Worm (Caenorhabditis elegans) whole organism, late embryonic: ENCODE results near the gene B0524.6.

Experiments used
- C08G9.2 ChIP-seq: sonication (generic microtip); optimal IDR thresholded peaks from 2 replicates; lab custom pipeline; 2016; ENCODE audit warnings: mild to moderate bottlenecking, missing genetic modification characterization, moderate library complexity, missing compliant biosample characterization
- K09A11.1 ChIP-seq: sonication (generic microtip); optimal IDR thresholded peaks from 2 replicates; lab custom pipeline; 2017; ENCODE audit warnings: antibody characterized with exemption, mild to moderate bottlenecking, missing genetic modification characterization, missing compliant biosample characterization; ENCODE audit not compliant: insufficient read depth
- T23F11.4 ChIP-seq: fragments of 200-800 bp; sonication (Bioruptor generic); optimal IDR thresholded peaks from 2 replicates; lab custom pipeline; 2018; ENCODE audit warnings: mild to moderate bottlenecking, missing genetic modification characterization, missing compliant biosample characterization
- ahr-1 ChIP-seq: sonication (generic microtip); optimal IDR thresholded peaks from 2 replicates; lab custom pipeline; 2016; ENCODE audit warnings: missing genetic modification characterization, missing compliant biosample characterization
- ama-1 ChIP-seq: fragments of 150-350 bp; optimal IDR thresholded peaks from 2 replicates; lab custom pipeline; 2014
- ceh-14 ChIP-seq: sonication (generic microtip); optimal IDR thresholded peaks from 2 replicates; lab custom pipeline; 2016; ENCODE audit warnings: missing genotype, missing genetic modification characterization, missing compliant biosample characterization
- ceh-18 ChIP-seq: sonication (generic microtip); optimal IDR thresholded peaks from 2 replicates; lab custom pipeline; 2016; ENCODE audit warnings: missing genetic modification characterization, missing compliant biosample characterization
- ceh-19 ChIP-seq: fragments of 200-800 bp; sonication (Bioruptor generic); optimal IDR thresholded peaks from 2 replicates; lab custom pipeline; 2018; ENCODE audit warnings: mild to moderate bottlenecking, missing genetic modification characterization, missing compliant biosample characterization
- ceh-24 ChIP-seq: sonication (generic microtip); optimal IDR thresholded peaks from 2 replicates; lab custom pipeline; 2016; ENCODE audit warnings: mild to moderate bottlenecking, missing genetic modification characterization, missing compliant biosample characterization
- ceh-30 ChIP-seq: fragments of 150-350 bp; optimal IDR thresholded peaks from 2 replicates; lab custom pipeline; 2014; ENCODE audit warnings: missing biosample characterization, missing genetic modification characterization
- ceh-31 ChIP-seq: sonication (generic microtip); optimal IDR thresholded peaks from 2 replicates; lab custom pipeline; 2016; ENCODE audit warnings: missing genetic modification characterization, missing compliant biosample characterization
- ceh-34 ChIP-seq: sonication (generic microtip); optimal IDR thresholded peaks from 2 replicates; lab custom pipeline; 2016; ENCODE audit warnings: mild to moderate bottlenecking, missing genetic modification characterization, missing compliant biosample characterization
- ceh-45 ChIP-seq: fragments of 200-800 bp; sonication (Bioruptor generic); IDR thresholded peaks from 2 replicates; pipeline ENCODE4 v1.3.6; 2022; ENCODE audit warnings: missing genetic modification reagents, missing genetic modification characterization, missing compliant biosample characterization
- ceh-48 ChIP-seq: sonication (generic microtip); optimal IDR thresholded peaks from 2 replicates; lab custom pipeline; 2016; ENCODE audit warnings: missing genetic modification characterization, inconsistent platforms, missing compliant biosample characterization
- ceh-6 ChIP-seq: fragments of 200-800 bp; sonication (Bioruptor generic); optimal IDR thresholded peaks from 2 replicates; lab custom pipeline; 2018; ENCODE audit warnings: mild to moderate bottlenecking, missing genetic modification characterization, missing compliant biosample characterization
- che-1 ChIP-seq: sonication (generic microtip); optimal IDR thresholded peaks from 2 replicates; lab custom pipeline; 2016; ENCODE audit warnings: mild to moderate bottlenecking, missing genetic modification characterization, missing compliant biosample characterization
- dmd-4 ChIP-seq: sonication (generic microtip); optimal IDR thresholded peaks from 2 replicates; lab custom pipeline; 2016; ENCODE audit warnings: borderline replicate concordance, missing genetic modification characterization, missing compliant biosample characterization
- dve-1 ChIP-seq: sonication (generic microtip); optimal IDR thresholded peaks from 2 replicates; lab custom pipeline; 2017; ENCODE audit warnings: antibody characterized with exemption, mild to moderate bottlenecking, missing genetic modification characterization, missing compliant biosample characterization
- elt-2 ChIP-seq: sonication (generic microtip); optimal IDR thresholded peaks from 2 replicates; lab custom pipeline; 2016; ENCODE audit warnings: missing genetic modification reagents, missing genetic modification characterization, missing compliant biosample characterization
- ets-4 ChIP-seq: sonication (generic microtip); optimal IDR thresholded peaks from 2 replicates; lab custom pipeline; 2016; ENCODE audit warnings: missing genetic modification characterization, missing compliant biosample characterization
- fkh-10 ChIP-seq: fragments of 150-350 bp; optimal IDR thresholded peaks from 2 replicates; lab custom pipeline; 2014; ENCODE audit warnings: missing biosample characterization, missing genetic modification reagents, missing genetic modification characterization
- fkh-6 ChIP-seq: sonication (generic microtip); optimal IDR thresholded peaks from 2 replicates; lab custom pipeline; 2016; ENCODE audit warnings: missing genetic modification characterization, missing compliant biosample characterization
- hlh-15 ChIP-seq: sonication (generic microtip); optimal IDR thresholded peaks from 2 replicates; lab custom pipeline; 2016; ENCODE audit warnings: missing genetic modification characterization, missing compliant biosample characterization
- hlh-30 ChIP-seq: sonication (generic microtip); optimal IDR thresholded peaks from 2 replicates; lab custom pipeline; 2017; ENCODE audit warnings: antibody characterized with exemption, missing genetic modification characterization, missing compliant biosample characterization; ENCODE audit not compliant: insufficient read depth
- hlh-6 ChIP-seq: sonication (generic microtip); optimal IDR thresholded peaks from 2 replicates; lab custom pipeline; 2016; ENCODE audit warnings: missing genotype, missing genetic modification characterization, missing compliant biosample characterization
- lin-11 ChIP-seq: fragments of 200-800 bp; sonication (Bioruptor generic); optimal IDR thresholded peaks from 2 replicates; lab custom pipeline; 2018; ENCODE audit warnings: mild to moderate bottlenecking, missing genetic modification characterization, missing compliant biosample characterization
- madf-2 ChIP-seq: sonication (generic microtip); optimal IDR thresholded peaks from 2 replicates; lab custom pipeline; 2017; ENCODE audit warnings: missing genetic modification characterization, missing compliant biosample characterization
- mec-3 ChIP-seq: sonication (generic microtip); optimal IDR thresholded peaks from 2 replicates; lab custom pipeline; 2016; ENCODE audit warnings: borderline replicate concordance, missing genetic modification characterization, missing compliant biosample characterization
- nfya-1 ChIP-seq: sonication (generic microtip); optimal IDR thresholded peaks from 2 replicates; lab custom pipeline; 2017; ENCODE audit warnings: missing genetic modification characterization, mild to moderate bottlenecking, missing compliant biosample characterization, antibody characterized with exemption, moderate library complexity
- nhr-11 ChIP-seq: fragments of 150-350 bp; optimal IDR thresholded peaks from 2 replicates; lab custom pipeline; 2014; ENCODE audit warnings: missing biosample characterization, missing genetic modification characterization
- nhr-232 ChIP-seq: sonication (generic microtip); optimal IDR thresholded peaks from 2 replicates; lab custom pipeline; 2016; ENCODE audit warnings: missing genetic modification characterization, missing compliant biosample characterization
- npax-4 ChIP-seq: sonication (generic microtip); optimal IDR thresholded peaks from 2 replicates; lab custom pipeline; 2016; ENCODE audit warnings: missing genetic modification characterization, missing compliant biosample characterization
- pag-3 ChIP-seq: sonication (generic microtip); optimal IDR thresholded peaks from 2 replicates; lab custom pipeline; 2016; ENCODE audit warnings: missing compliant biosample characterization, missing genetic modification characterization, borderline replicate concordance
- pat-9 ChIP-seq: fragments of 200-800 bp; sonication (Bioruptor generic); optimal IDR thresholded peaks from 2 replicates; lab custom pipeline; 2018; ENCODE audit warnings: mild to moderate bottlenecking, missing genetic modification characterization, moderate library complexity, missing compliant biosample characterization
- pax-1 ChIP-seq: fragments of 150-350 bp; optimal IDR thresholded peaks from 2 replicates; lab custom pipeline; 2014; ENCODE audit warnings: missing biosample characterization, missing genetic modification characterization
- pha-2 ChIP-seq: sonication (generic microtip); optimal IDR thresholded peaks from 2 replicates; lab custom pipeline; 2017; ENCODE audit warnings: mild to moderate bottlenecking, missing genetic modification characterization, missing compliant biosample characterization
- pqm-1 ChIP-seq: sonication (generic microtip); optimal IDR thresholded peaks from 2 replicates; lab custom pipeline; 2016; ENCODE audit warnings: missing genetic modification characterization, missing compliant biosample characterization
- pros-1 ChIP-seq: fragments of 150-350 bp; optimal IDR thresholded peaks from 2 replicates; lab custom pipeline; 2014; ENCODE audit warnings: missing biosample characterization, missing genetic modification reagents, missing genetic modification characterization
- ref-2 ChIP-seq: sonication (generic microtip); optimal IDR thresholded peaks from 2 replicates; lab custom pipeline; 2016; ENCODE audit warnings: missing genetic modification characterization, missing compliant biosample characterization
- sox-2 ChIP-seq: fragments of 200-800 bp; sonication (Bioruptor generic); IDR thresholded peaks from 2 replicates; pipeline ENCODE4 v1.3.6; 2022; ENCODE audit warnings: missing genetic modification reagents, missing genetic modification characterization, missing compliant biosample characterization
- sox-4 ChIP-seq: sonication (generic microtip); optimal IDR thresholded peaks from 2 replicates; lab custom pipeline; 2017; ENCODE audit warnings: mild to moderate bottlenecking, missing genetic modification characterization, inconsistent platforms, missing compliant biosample characterization
- syd-9 ChIP-seq: sonication (generic microtip); optimal IDR thresholded peaks from 2 replicates; lab custom pipeline; 2016; ENCODE audit warnings: mild to moderate bottlenecking, missing genetic modification characterization, moderate library complexity, missing compliant biosample characterization
- tbx-2 ChIP-seq: sonication (generic microtip); optimal IDR thresholded peaks from 2 replicates; lab custom pipeline; 2016; ENCODE audit warnings: missing genetic modification characterization, missing compliant biosample characterization
- ttx-3 ChIP-seq: sonication (generic microtip); optimal IDR thresholded peaks from 2 replicates; lab custom pipeline; 2016; ENCODE audit warnings: missing genetic modification reagents, missing genetic modification characterization, missing compliant biosample characterization
- unc-3 ChIP-seq, 2 experiments: fragments of 200-800 bp in 1 of 2; sonication (Bioruptor generic) in 1 of 2; sonication (generic microtip) in 1 of 2; conservative IDR thresholded peaks in 1 of 2; optimal IDR thresholded peaks in 1 of 2; 2 replicates each; pipeline versions ENCODE4 v1.3.6 to Lab custom; 2016 to 2022; ENCODE audit warnings: missing compliant biosample characterization in 2 of 2, missing genetic modification characterization in 2 of 2, missing genetic modification reagents in 1 of 2
- unc-42 ChIP-seq: sonication (generic microtip); optimal IDR thresholded peaks from 2 replicates; lab custom pipeline; 2016; ENCODE audit warnings: missing genotype, missing genetic modification characterization, missing compliant biosample characterization
- ztf-16 ChIP-seq: sonication (generic microtip); optimal IDR thresholded peaks from 2 replicates; lab custom pipeline; 2017; ENCODE audit warnings: missing genetic modification characterization, missing compliant biosample characterization

B0524.6 gene

DNA sequence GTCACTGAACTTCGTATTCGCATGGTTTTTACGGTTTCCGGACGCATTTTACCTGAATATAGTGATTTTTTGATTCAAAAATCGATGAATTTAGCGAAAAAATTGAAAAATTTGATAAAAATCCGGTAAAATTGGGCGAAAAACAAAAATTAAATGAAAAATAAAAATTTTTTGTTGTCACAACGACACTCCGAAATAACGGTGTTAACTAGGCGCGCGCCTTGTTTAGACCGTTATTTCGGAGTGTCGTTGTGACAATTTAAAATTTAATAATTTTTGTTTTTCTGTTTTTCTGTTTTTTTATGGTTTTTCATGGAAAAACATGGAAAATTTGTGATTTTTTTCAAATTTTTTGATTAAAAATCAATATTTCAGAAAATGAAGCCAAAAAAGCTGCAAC, at the start of gene B0524.6, which contains the start of gene pqn-41:
Gene B0524.6 (minus strand): TSS at position 52 of the 400 bp plus-strand sequence.
Gene pqn-41 (plus strand): TSS at position 370 of the 400 bp plus-strand sequence.
- TF ChIP-seq unc-42 (tag; lab: Kevin White, UChicago) = peak; percentile 68
- TF ChIP-seq tbx-2 (tag; lab: Kevin White, UChicago) = no peak
- no peak for TF ChIP-seq pag-3 (tag; lab: Kevin White, UChicago)
- no peak for TF ChIP-seq ttx-3 (tag; lab: Kevin White, UChicago)
- no peak for TF ChIP-seq sox-2 (GFP tag; lab: Robert Waterston, UW)
- no peak for TF ChIP-seq ceh-6 (GFP tag; lab: Kevin White, UChicago)
- TF ChIP-seq ceh-14 = no peak
- TF ChIP-seq, all 69 proteins: peak for 1

DNA sequence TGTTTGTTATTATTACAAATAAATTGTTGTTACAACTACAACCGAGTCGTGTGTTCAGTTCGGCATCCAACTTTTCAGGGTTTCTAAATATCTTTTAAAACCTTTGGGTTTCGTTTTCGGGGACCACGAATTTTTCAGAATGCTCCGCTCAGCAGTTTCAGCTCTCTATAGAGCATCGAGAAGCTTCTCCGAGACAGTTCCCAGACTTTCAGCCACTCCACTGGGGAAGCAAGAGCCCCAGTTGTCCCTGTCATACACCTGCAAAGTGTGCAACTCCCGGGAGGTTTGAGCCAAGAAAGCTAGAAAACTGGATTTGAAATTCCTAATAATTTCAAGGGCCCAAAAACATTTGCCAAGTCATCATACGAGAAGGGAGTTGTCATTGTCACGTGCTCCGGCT, 45.9 kb upstream of the B0524.6 start, which contains the start of gene F53A3.7:
Gene F53A3.7 (plus strand): TSS at position 139 of the 400 bp plus-strand sequence.
- no peak for TF ChIP-seq T23F11.4 (GFP tag; lab: Kevin White, UChicago)
- no peak for TF ChIP-seq ceh-45 (GFP tag; lab: Robert Waterston, UW)
- no peak for TF ChIP-seq unc-3 (GFP tag; conservative IDR thresholded peaks at IDR 0.05; lab: Robert Waterston, UW)
- no peak for TF ChIP-seq unc-3 (tag; optimal IDR thresholded peaks at IDR 0.05; lab: Kevin White, UChicago)
- no peak for TF ChIP-seq ceh-34 (tag; lab: Kevin White, UChicago)
- TF ChIP-seq pqm-1 (tag; lab: Kevin White, UChicago) = no peak
- no peak for TF ChIP-seq K09A11.1 (tag; lab: Kevin White, UChicago)
- TF ChIP-seq ceh-19 (GFP tag; lab: Kevin White, UChicago) = no peak
- TF ChIP-seq, all 69 proteins: peak for 0

DNA sequence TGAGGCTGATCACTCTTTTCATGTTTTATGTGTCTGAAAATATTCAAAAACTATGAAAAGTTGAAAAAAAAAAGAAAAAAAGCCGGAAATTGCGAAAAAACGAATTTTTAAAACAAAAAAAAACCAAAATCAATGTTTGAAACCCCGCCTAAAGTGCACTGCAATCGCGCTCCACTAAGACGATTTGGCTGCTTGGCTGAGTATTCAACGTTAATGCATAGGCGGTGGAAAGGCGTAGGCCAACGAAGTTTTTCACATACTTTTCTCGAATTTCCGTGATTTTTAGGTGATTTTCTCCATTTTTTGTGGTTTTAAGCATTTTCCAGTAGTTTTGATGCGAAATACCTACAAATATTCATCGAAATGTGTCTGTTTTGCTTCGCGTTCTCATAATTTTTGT, 44.8 kb upstream of the B0524.6 start, which contains the start of the genes polh-1 and rps-22:
Gene polh-1 (minus strand): TSS at position 34 of the 400 bp plus-strand sequence.
Gene rps-22 (plus strand): TSS at position 300 of the 400 bp plus-strand sequence.
- TF ChIP-seq ceh-18 = peak; percentile 82
- no peak for TF ChIP-seq ceh-24 (tag; lab: Kevin White, UChicago)
- peak; percentile 22 for TF ChIP-seq ztf-16 (tag; lab: Kevin White, UChicago)
- peak; percentile 46 for TF ChIP-seq hlh-30 (tag; lab: Kevin White, UChicago)
- peak; percentile 55 for TF ChIP-seq tbx-2 (tag; lab: Kevin White, UChicago)
- TF ChIP-seq dmd-4 (tag; lab: Kevin White, UChicago) = no peak
- no peak for TF ChIP-seq fkh-10 (GFP tag; lab: Kevin White, UChicago)
- peak; percentile 78 for TF ChIP-seq unc-42 (tag; lab: Kevin White, UChicago)
- peak; percentile 38 for TF ChIP-seq ref-2
- no peak for TF ChIP-seq hlh-15
- peak; percentile 20 for TF ChIP-seq ets-4
- peak; percentile 54 for TF ChIP-seq elt-2
- TF ChIP-seq fkh-6 (tag; lab: Kevin White, UChicago) = no peak
- TF ChIP-seq ceh-30 (tag; lab: Kevin White, UChicago) = no peak
- TF ChIP-seq lin-11 (tag; lab: Kevin White, UChicago) = no peak
- peak; percentile 81 for TF ChIP-seq pax-1 (tag; lab: Kevin White, UChicago)
- no peak for TF ChIP-seq pha-2 (tag; lab: Kevin White, UChicago)
- TF ChIP-seq madf-2 (tag; lab: Kevin White, UChicago) = no peak
- no peak for TF ChIP-seq mec-3 (tag; lab: Kevin White, UChicago)
- peak; percentile 72 for TF ChIP-seq dve-1
- TF ChIP-seq ttx-3 (tag; lab: Kevin White, UChicago) = no peak
- TF ChIP-seq ama-1 (lab: Kevin White, UChicago) = no peak
- TF ChIP-seq ceh-6 (GFP tag; lab: Kevin White, UChicago) = no peak
- TF ChIP-seq C08G9.2 (tag; lab: Kevin White, UChicago) = no peak
- TF ChIP-seq npax-4 (tag; lab: Kevin White, UChicago) = no peak
- no peak for TF ChIP-seq ahr-1
- no peak for TF ChIP-seq pqm-1 (tag; lab: Kevin White, UChicago)
- TF ChIP-seq ceh-34 (tag; lab: Kevin White, UChicago) = peak; percentile 42
- TF ChIP-seq nfya-1 = peak; percentile 82
- TF ChIP-seq che-1 (tag; lab: Kevin White, UChicago) = no peak
- TF ChIP-seq pros-1 (tag; lab: Kevin White, UChicago) = no peak
- TF ChIP-seq ceh-31 (tag; lab: Kevin White, UChicago) = peak; percentile 79
- TF ChIP-seq pat-9 (tag; lab: Kevin White, UChicago) = no peak
- 0 out of 2 replicates have a peak, but pooled peaks have one; percentile 27 for TF ChIP-seq ceh-45 (GFP tag; lab: Robert Waterston, UW)
- TF ChIP-seq sox-4 (tag; lab: Kevin White, UChicago) = no peak
- peak; percentile 68 for TF ChIP-seq ceh-48
- TF ChIP-seq nhr-11 (tag; lab: Kevin White, UChicago) = no peak
- no peak for TF ChIP-seq syd-9 (tag; lab: Kevin White, UChicago)
- no peak for TF ChIP-seq hlh-6 (tag; lab: Kevin White, UChicago)
- TF ChIP-seq nhr-232 (tag; lab: Kevin White, UChicago) = no peak
